Worm (Caenorhabditis elegans): ENCODE data around the gene dhcr-24.

- TF ChIP-seq rpc-1 (optimal IDR thresholded peaks at IDR 0.05) (no peak), rpc-1 (tag; optimal IDR thresholded peaks at IDR 0.05) (no peak), nhr-80 (tag; optimal IDR thresholded peaks at IDR 0.05) (no peak), nfyb-1 (GFP tag; IDR thresholded peaks at IDR 0.05) (no peak), nfya-2 (GFP tag; IDR thresholded peaks at IDR 0.05) (no peak), fkh-3 (tag; optimal IDR thresholded peaks at IDR 0.05) (no peak), unc-130 (GFP tag; optimal IDR thresholded peaks at IDR 0.05) (no peak), sea-2 (GFP tag; IDR thresholded peaks at IDR 0.05) (no peak), K11D2.4 (GFP tag; IDR thresholded peaks at IDR 0.05) (no peak), F57A8.1 (GFP tag; optimal IDR thresholded peaks at IDR 0.05) (no peak), ama-1 (optimal IDR thresholded peaks at IDR 0.05) (no peak), ama-1 (GFP tag; optimal IDR thresholded peaks at IDR 0.05) (no peak), pha-4 (tag; optimal IDR thresholded peaks at IDR 0.05) (no peak), unc-62 (GFP tag; optimal IDR thresholded peaks at IDR 0.05) (no peak), F10E7.11 (tag; optimal IDR thresholded peaks at IDR 0.05) (no peak), rec-8 (tag; optimal IDR thresholded peaks at IDR 0.05) (no peak)
These were observed 4.0 kb downstream of the dhcr-24 start, which contains the start of gene F52H2.5 for ce11 chrX:2559979-2560378.
